Fruit fly (Drosophila melanogaster) S2 (cell line): ENCODE data around the gene Sems.

Source experiments
- CG8478 ChIP-seq: fragments of >200 bp; optimal IDR thresholded peaks from 2 replicates; lab custom pipeline; 2018
- CTCF ChIP-seq, 2 experiments: fragments of >200 bp; optimal IDR thresholded peaks; 2 replicates each; lab custom pipeline; 2018

DNA sequence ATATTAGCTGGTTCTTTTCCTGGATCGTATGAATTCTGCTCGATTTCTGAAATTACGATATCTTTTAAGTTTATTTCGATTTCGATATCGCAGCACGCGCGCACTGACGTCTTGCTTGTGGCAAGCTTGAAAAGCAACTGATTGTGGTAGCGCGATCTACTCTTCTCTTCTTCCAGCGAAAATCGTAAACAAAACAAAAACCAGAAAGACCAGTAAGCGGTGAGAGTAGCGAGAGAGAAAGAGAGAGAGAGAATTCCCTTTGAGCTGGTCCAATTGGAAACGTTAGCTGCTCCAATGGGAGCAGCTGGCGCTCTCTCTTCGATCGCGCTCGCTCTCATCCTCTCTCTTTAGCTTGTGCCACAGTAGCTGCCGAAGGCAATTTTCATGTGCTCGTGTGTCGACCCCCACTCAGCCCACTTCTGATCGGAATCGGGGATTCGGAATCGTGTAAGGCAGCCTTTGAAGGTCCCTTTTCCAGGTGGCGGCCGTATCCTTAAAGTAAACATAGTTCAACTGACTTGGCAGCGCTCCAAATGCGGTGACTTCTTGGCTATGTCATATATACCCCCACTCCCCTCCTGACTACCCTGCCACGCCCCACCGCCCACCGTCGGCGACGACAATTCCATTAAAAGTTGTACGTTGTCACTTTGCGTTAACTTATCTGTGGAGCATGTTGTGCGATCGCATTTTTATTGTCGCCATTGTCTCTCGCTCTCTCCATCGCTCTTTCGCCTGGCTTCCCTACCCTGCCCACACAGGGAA, 7.0 kb downstream of the Sems start, which contains the start of gene fng:
- no peak for TF ChIP-seq CTCF (optimal IDR thresholded peaks at IDR 0.05; lab: Kevin White, UChicago)
- no peak for TF ChIP-seq CG8478 (lab: Kevin White, UChicago)
